Fruit fly (Drosophila melanogaster): ENCODE measurements around the gene CG15865.
A peak's percentile ranks its signal among the peaks of the same experiment; 100 is the strongest.

CG15865 gene

DNA sequence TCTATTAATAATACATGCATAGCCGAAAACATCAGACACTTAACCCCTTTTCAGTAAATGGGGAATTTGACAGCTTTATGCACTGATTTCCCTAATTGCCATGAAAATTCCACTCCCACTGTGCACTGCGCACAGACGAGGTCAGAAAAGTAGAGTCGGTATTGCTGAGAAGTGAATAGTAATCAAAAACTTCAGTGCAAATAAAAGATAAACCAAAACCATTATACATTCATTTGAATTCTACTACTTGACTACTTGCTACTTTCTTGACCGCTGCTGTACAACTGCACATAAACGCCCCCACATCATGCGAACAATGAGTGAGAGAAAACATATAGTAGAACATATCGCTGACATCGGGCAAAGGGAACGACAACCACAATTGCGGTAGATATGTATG lies 27.2 kb upstream of the CG15865 start (continued):
- TF ChIP-seq CG3919 (GFP tag; optimal IDR thresholded peaks at IDR 0.05) (peak; percentile 78), Hr4 (GFP tag; optimal IDR thresholded peaks at IDR 0.05) (peak; percentile 87), eg (GFP tag; IDR thresholded peaks at IDR 0.05) (peak; percentile 94), CG10669 (GFP tag; optimal IDR thresholded peaks at IDR 0.05) (peak; percentile 67), Hr38 (GFP tag; optimal IDR thresholded peaks at IDR 0.05) (no peak), Eip93F (GFP tag; optimal IDR thresholded peaks at IDR 0.05) (no peak), CG9139 (GFP tag; optimal IDR thresholded peaks at IDR 0.05) (peak; percentile 11), Sox15 (GFP tag; optimal IDR thresholded peaks at IDR 0.05) (peak; percentile 59), Ets21C (GFP tag; optimal IDR thresholded peaks at IDR 0.05) (peak; percentile 56), CG8119 (GFP tag; IDR thresholded peaks at IDR 0.05) (peak; percentile 85), CG3032 (tag; optimal IDR thresholded peaks at IDR 0.05) (peak; percentile 55), fkh (GFP tag; optimal IDR thresholded peaks at IDR 0.05) (no peak), acj6 (GFP tag; optimal IDR thresholded peaks at IDR 0.05) (peak; percentile 78), CG7368 (GFP tag; optimal IDR thresholded peaks at IDR 0.05) (peak; percentile 64)

DNA sequence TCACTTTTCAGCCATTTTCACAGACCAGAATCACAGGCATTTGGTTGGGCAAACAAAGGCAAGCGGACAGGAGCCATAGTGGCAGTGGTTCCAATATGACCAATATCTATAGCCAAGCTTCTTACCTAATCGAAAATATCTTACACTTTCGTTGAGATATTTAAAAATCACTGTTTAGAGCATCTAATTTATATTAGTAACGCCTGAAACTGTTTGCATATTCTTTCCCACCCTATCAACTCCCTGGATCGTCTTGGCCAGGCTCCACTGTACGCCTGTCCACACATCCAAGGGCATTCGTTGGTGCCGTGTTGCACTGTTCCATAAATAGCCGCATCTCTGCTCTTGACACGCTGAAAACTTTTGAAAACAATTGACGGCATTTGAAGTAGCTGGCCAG lies 26.2 kb upstream of the CG15865 start:
- TF ChIP-seq Sox14 (GFP tag; optimal IDR thresholded peaks at IDR 0.05) (peak; percentile 33), CG6163 (GFP tag; IDR thresholded peaks at IDR 0.05) (peak; percentile 49; the same call in 1 of the 3 replicates), CG6792 (GFP tag; optimal IDR thresholded peaks at IDR 0.05) (no peak), Gug (GFP tag; IDR thresholded peaks at IDR 0.05) (peak; percentile 16; the same call in 1 of the 2 replicates), vri (GFP tag; optimal IDR thresholded peaks at IDR 0.05) (no peak), Eip78C (GFP tag) (peak; percentile 72), Sox15 (GFP tag; optimal IDR thresholded peaks at IDR 0.05) (no peak), Lpt (GFP tag; optimal IDR thresholded peaks at IDR 0.05) (peak; percentile 17), fd85E (GFP tag; optimal IDR thresholded peaks at IDR 0.05) (no peak), CG3919 (GFP tag; optimal IDR thresholded peaks at IDR 0.05) (peak; percentile 47), CG31627 (GFP tag; optimal IDR thresholded peaks at IDR 0.05) (no peak), OdsH (GFP tag; optimal IDR thresholded peaks at IDR 0.05) (peak; percentile 15), CG32006 (GFP tag; optimal IDR thresholded peaks at IDR 0.05) (peak; percentile 17), CG10669 (GFP tag; optimal IDR thresholded peaks at IDR 0.05) (no peak), acj6 (GFP tag; optimal IDR thresholded peaks at IDR 0.05) (peak; percentile 21), Eip75B (GFP tag; optimal IDR thresholded peaks at IDR 0.05) (peak; percentile 25), Ets96B (tag; optimal IDR thresholded peaks at IDR 0.05) (peak; percentile 39), achi (GFP tag; optimal IDR thresholded peaks at IDR 0.05) (peak; percentile 44), CG10631 (GFP tag; optimal IDR thresholded peaks at IDR 0.05) (peak; percentile 36), fd59A (GFP tag; optimal IDR thresholded peaks at IDR 0.05) (peak; percentile 6), spab (GFP tag; optimal IDR thresholded peaks at IDR 0.05) (no peak), Hr4 (GFP tag; optimal IDR thresholded peaks at IDR 0.05) (peak; percentile 24), CG15336 (GFP tag; IDR thresholded peaks at IDR 0.05) (peak; percentile 48; the same call in 1 of the 2 replicates), CG6808 (GFP tag; optimal IDR thresholded peaks at IDR 0.05) (peak; percentile 13), pdm3 (GFP tag; optimal IDR thresholded peaks at IDR 0.05) (peak; percentile 43), topi (GFP tag; optimal IDR thresholded peaks at IDR 0.05) (no peak)

DNA sequence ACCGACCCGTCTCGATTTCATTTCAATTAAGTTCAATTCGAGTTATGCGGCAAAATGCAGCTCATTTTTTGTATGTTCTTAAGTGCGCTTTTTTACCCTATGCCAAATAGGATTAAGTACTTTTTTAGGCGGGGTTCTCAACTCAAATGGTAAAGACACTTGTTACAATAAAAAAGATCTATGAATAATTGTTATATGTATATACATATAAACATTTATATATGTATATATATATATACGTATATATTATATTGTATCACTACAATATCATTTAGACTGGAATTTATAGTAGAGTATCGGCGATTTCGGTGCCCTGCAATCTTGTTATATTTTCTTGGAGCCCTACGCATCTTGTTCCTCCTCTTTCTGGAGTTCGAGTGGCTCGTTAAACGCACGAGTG lies 25.7 kb upstream of the CG15865 start:
- TF ChIP-seq svp (GFP tag) (peak; percentile 9), CG10631 (GFP tag; optimal IDR thresholded peaks at IDR 0.05) (no peak), Blimp-1 (GFP tag; optimal IDR thresholded peaks at IDR 0.05) (no peak), Sox15 (GFP tag; optimal IDR thresholded peaks at IDR 0.05) (no peak), net (GFP tag; optimal IDR thresholded peaks at IDR 0.05) (no peak), CG6163 (GFP tag; IDR thresholded peaks at IDR 0.05) (0 out of 3 replicates have a peak, but pooled peaks have one; percentile 6), dsx (GFP tag; optimal IDR thresholded peaks at IDR 0.05; ENCODE audit: poor library complexity, severe bottlenecking) (peak; percentile 30), Hr4 (GFP tag; optimal IDR thresholded peaks at IDR 0.05) (no peak), Eip93F (GFP tag; optimal IDR thresholded peaks at IDR 0.05) (no peak), fkh (GFP tag; optimal IDR thresholded peaks at IDR 0.05) (no peak), Eip75B (GFP tag; optimal IDR thresholded peaks at IDR 0.05) (no peak), Ets96B (tag; optimal IDR thresholded peaks at IDR 0.05) (peak; percentile 10), CG4318 (GFP tag; optimal IDR thresholded peaks at IDR 0.05) (no peak), CG34406 (GFP tag; optimal IDR thresholded peaks at IDR 0.05) (no peak), CG8119 (GFP tag; IDR thresholded peaks at IDR 0.05) (peak; percentile 51; the same call in 1 of the 3 replicates), lz (GFP tag; optimal IDR thresholded peaks at IDR 0.05) (no peak), CG7368 (GFP tag; optimal IDR thresholded peaks at IDR 0.05) (no peak), dac (GFP tag; optimal IDR thresholded peaks at IDR 0.05) (no peak), Hr38 (GFP tag; optimal IDR thresholded peaks at IDR 0.05) (no peak), CG9139 (GFP tag; optimal IDR thresholded peaks at IDR 0.05) (no peak), CG3919 (GFP tag; optimal IDR thresholded peaks at IDR 0.05) (no peak), CG6808 (GFP tag; optimal IDR thresholded peaks at IDR 0.05) (no peak), eg (GFP tag; IDR thresholded peaks at IDR 0.05) (no peak), acj6 (GFP tag; optimal IDR thresholded peaks at IDR 0.05) (no peak), CG15336 (GFP tag; IDR thresholded peaks at IDR 0.05) (no peak), CG8319 (GFP tag; optimal IDR thresholded peaks at IDR 0.05) (no peak), pdm3 (GFP tag; optimal IDR thresholded peaks at IDR 0.05) (no peak), Gug (GFP tag; IDR thresholded peaks at IDR 0.05) (no peak), achi (GFP tag; optimal IDR thresholded peaks at IDR 0.05) (no peak), Sox102F (GFP tag; optimal IDR thresholded peaks at IDR 0.05) (no peak), Eip78C (GFP tag) (peak; percentile 37), spab (GFP tag; optimal IDR thresholded peaks at IDR 0.05) (no peak)
